Fruit fly (Drosophila melanogaster) whole organism, embryonic: ENCODE measurements around the gene Col4a1.

Experiments
- Bgb ChIP-seq: fragments of 200-800 bp; sonication (Bioruptor generic); IDR thresholded peaks from 2 replicates; pipeline ENCODE4 v1.3.6; 2022; ENCODE audit warnings: missing biosample characterization, missing genetic modification characterization; ENCODE audit not compliant: partially characterized antibody
- CG11504 ChIP-seq: fragments of 200-800 bp; sonication (Bioruptor generic); optimal IDR thresholded peaks from 3 replicates; lab custom pipeline; 2019; ENCODE audit warnings: missing biosample characterization, mild to moderate bottlenecking, missing genetic modification characterization, moderate library complexity
- CG12236 ChIP-seq: fragments of 200-800 bp; sonication (Bioruptor generic); optimal IDR thresholded peaks from 2 replicates; lab custom pipeline; 2016; ENCODE audit warnings: missing biosample characterization, missing genetic modification characterization
- CG12769 ChIP-seq: fragments of 200-800 bp; sonication (Bioruptor generic); optimal IDR thresholded peaks from 2 replicates; lab custom pipeline; 2019; ENCODE audit warnings: missing biosample characterization, mild to moderate bottlenecking, missing genetic modification characterization, moderate library complexity
- CG16779 ChIP-seq: fragments of 200-800 bp; sonication (Bioruptor generic); IDR thresholded peaks from 2 replicates; pipeline ENCODE4 v1.3.6; 2022; ENCODE audit warnings: missing biosample characterization, missing genetic modification characterization
- CG17359 ChIP-seq: fragments of 200-800 bp; sonication (Bioruptor generic); optimal IDR thresholded peaks from 3 replicates; lab custom pipeline; 2018; ENCODE audit warnings: missing biosample characterization, mild to moderate bottlenecking, missing genetic modification characterization, moderate library complexity
- CG17612 ChIP-seq: fragments of 200-800 bp; sonication (Bioruptor generic); IDR thresholded peaks from 2 replicates; pipeline ENCODE4 v1.3.6; 2022; ENCODE audit warnings: missing biosample characterization, missing genetic modification characterization
- CG18764 ChIP-seq: fragments of 200-800 bp; sonication (Bioruptor generic); optimal IDR thresholded peaks from 3 replicates; lab custom pipeline; 2016; ENCODE audit warnings: missing biosample characterization, missing genetic modification characterization
- CG2678 ChIP-seq: fragments of 200-800 bp; sonication (Bioruptor generic); optimal IDR thresholded peaks from 3 replicates; lab custom pipeline; 2019; ENCODE audit warnings: missing biosample characterization, mild to moderate bottlenecking, missing genetic modification characterization, moderate library complexity
- CG2889 ChIP-seq: fragments of 200-800 bp; sonication (Bioruptor generic); IDR thresholded peaks from 3 replicates; pipeline ENCODE4 v1.3.6; 2022; ENCODE audit warnings: missing biosample characterization, missing genetic modification characterization
- CG3065 ChIP-seq: fragments of 200-800 bp; sonication (Bioruptor generic); optimal IDR thresholded peaks from 2 replicates; lab custom pipeline; 2016; ENCODE audit warnings: missing biosample characterization, missing genetic modification characterization
- CG3163 ChIP-seq: fragments of 200-800 bp; sonication (Bioruptor generic); optimal IDR thresholded peaks from 3 replicates; lab custom pipeline; 2016; ENCODE audit warnings: missing biosample characterization, missing genetic modification characterization
- CG32532 ChIP-seq: fragments of 200-800 bp; sonication (Bioruptor generic); IDR thresholded peaks from 2 replicates; pipeline ENCODE4 v1.3.6; 2022; ENCODE audit warnings: missing biosample characterization, missing genetic modification characterization
- CG3281 ChIP-seq: fragments of 200-800 bp; sonication (Bioruptor generic); optimal IDR thresholded peaks from 3 replicates; lab custom pipeline; 2017; ENCODE audit warnings: missing biosample characterization, mild to moderate bottlenecking, missing genetic modification characterization
- CG5245 ChIP-seq: fragments of 200-800 bp; sonication (Bioruptor generic); optimal IDR thresholded peaks from 3 replicates; lab custom pipeline; 2016; ENCODE audit warnings: missing biosample characterization, missing genetic modification characterization
- CG6654 ChIP-seq: fragments of 200-800 bp; sonication (Bioruptor generic); optimal IDR thresholded peaks from 2 replicates; lab custom pipeline; 2017; ENCODE audit warnings: missing biosample characterization, mild to moderate bottlenecking, missing genetic modification characterization
- CG6791 ChIP-seq: fragments of 200-800 bp; sonication (Bioruptor generic); IDR thresholded peaks from 3 replicates; pipeline ENCODE4 v1.3.6; 2022; ENCODE audit warnings: missing biosample characterization, missing genetic modification characterization; ENCODE audit not compliant: partially characterized antibody
- CG7556 ChIP-seq: fragments of 200-800 bp; sonication (Bioruptor generic); optimal IDR thresholded peaks from 2 replicates; lab custom pipeline; 2017; ENCODE audit warnings: missing biosample characterization, mild to moderate bottlenecking, missing genetic modification characterization
- CG8089 ChIP-seq: fragments of 200-800 bp; sonication (Bioruptor generic); optimal IDR thresholded peaks from 3 replicates; lab custom pipeline; 2016; ENCODE audit warnings: missing biosample characterization, missing genetic modification characterization
- ERR ChIP-seq: fragments of 200-800 bp; sonication (Bioruptor generic); optimal IDR thresholded peaks from 2 replicates; lab custom pipeline; 2016; ENCODE audit warnings: missing biosample characterization, missing genetic modification characterization
- Eip74EF ChIP-seq, 2 experiments: fragments of 200-800 bp in 1 of 2; fragments of >200 bp in 1 of 2; sonication (Bioruptor generic) in 1 of 2; optimal IDR thresholded peaks; 2 replicates each; lab custom pipeline; 2017 to 2019; ENCODE audit warnings: missing biosample characterization in 2 of 2, missing genetic modification characterization in 2 of 2, mild to moderate bottlenecking in 1 of 2, moderate library complexity in 1 of 2
- Ets65A ChIP-seq: fragments of 200-800 bp; sonication (Bioruptor generic); peaks from one replicate; lab custom pipeline; 2016; ENCODE audit warnings: missing biosample characterization, missing genetic modification characterization
- HLH3B ChIP-seq: fragments of 200-800 bp; sonication (Bioruptor generic); IDR thresholded peaks from 2 replicates; pipeline ENCODE4 v1.3.6; 2022; ENCODE audit warnings: missing biosample characterization, missing genetic modification characterization
- Hr39 ChIP-seq: fragments of >200 bp; optimal IDR thresholded peaks from 2 replicates; lab custom pipeline; 2017
- MBD-R2 ChIP-seq: fragments of 200-800 bp; sonication (Bioruptor generic); IDR thresholded peaks from 2 replicates; pipeline ENCODE4 v1.3.6; 2022; ENCODE audit warnings: missing biosample characterization, missing genetic modification characterization
- MTF-1 ChIP-seq: fragments of 200-800 bp; sonication (Bioruptor generic); optimal IDR thresholded peaks from 2 replicates; lab custom pipeline; 2018; ENCODE audit warnings: missing biosample characterization, mild to moderate bottlenecking, missing genetic modification characterization, borderline replicate concordance
- Med ChIP-seq: fragments of 200-800 bp; sonication (Bioruptor generic); peaks from one replicate; lab custom pipeline; 2016; ENCODE audit warnings: missing biosample characterization, missing genetic modification characterization, mild to moderate bottlenecking, inconsistent platforms, moderate library complexity
- Oli ChIP-seq: fragments of 200-800 bp; sonication (Bioruptor generic); optimal IDR thresholded peaks from 2 replicates; lab custom pipeline; 2018; ENCODE audit warnings: missing biosample characterization, mild to moderate bottlenecking, missing genetic modification characterization, moderate library complexity
- Poxn ChIP-seq: fragments of 200-800 bp; sonication (Bioruptor generic); IDR thresholded peaks from 2 replicates; pipeline ENCODE4 v1.3.6; 2022; ENCODE audit warnings: missing biosample characterization, missing genetic modification characterization
- Trl ChIP-seq, 3 experiments: fragments of >200 bp in 2 of 3; fragments of 200-800 bp in 1 of 3; sonication (Bioruptor generic) in 1 of 3; optimal IDR thresholded peaks; 2 replicates in 1 of 3; 3 replicates in 2 of 3; lab custom pipeline; 2016 to 2017; ENCODE audit warnings: missing biosample characterization in 1 of 3, missing genetic modification characterization in 1 of 3
- abd-A ChIP-seq: fragments of 200-800 bp; sonication (Bioruptor generic); optimal IDR thresholded peaks from 3 replicates; lab custom pipeline; 2019; ENCODE audit warnings: missing biosample characterization, mild to moderate bottlenecking, missing genetic modification characterization, moderate library complexity
- cad ChIP-seq: fragments of >200 bp; optimal IDR thresholded peaks from 2 replicates; lab custom pipeline; 2017; ENCODE audit warnings: missing biosample characterization, missing genetic modification characterization
- chm ChIP-seq: fragments of 200-800 bp; sonication (Bioruptor generic); IDR thresholded peaks from 2 replicates; pipeline ENCODE4 v1.3.6; 2022; ENCODE audit warnings: missing biosample characterization, missing genetic modification characterization
- chn ChIP-seq: fragments of 200-800 bp; sonication (Bioruptor generic); optimal IDR thresholded peaks from 2 replicates; lab custom pipeline; 2016; ENCODE audit warnings: missing biosample characterization, missing genetic modification characterization
- crp ChIP-seq, 2 experiments: fragments of 200-800 bp; sonication (Bioruptor generic); optimal IDR thresholded peaks; 2 replicates in 1 of 2; 3 replicates in 1 of 2; lab custom pipeline; 2017; ENCODE audit warnings: missing biosample characterization in 2 of 2, missing genetic modification characterization in 2 of 2, mild to moderate bottlenecking in 1 of 2, moderate library complexity in 1 of 2
- dysf ChIP-seq: fragments of 200-800 bp; sonication (Bioruptor generic); IDR thresholded peaks from 3 replicates; pipeline ENCODE4 v1.3.6; 2022; ENCODE audit warnings: missing biosample characterization, missing genetic modification characterization
- jing ChIP-seq: fragments of 200-800 bp; sonication (Bioruptor generic); optimal IDR thresholded peaks from 2 replicates; lab custom pipeline; 2018; ENCODE audit warnings: missing biosample characterization, mild to moderate bottlenecking, missing genetic modification characterization
- klu ChIP-seq: fragments of 200-800 bp; sonication (Bioruptor generic); IDR thresholded peaks from 2 replicates; pipeline ENCODE4 v1.3.6; 2022; ENCODE audit warnings: missing biosample characterization, missing genetic modification characterization
- lab ChIP-seq: fragments of 200-800 bp; sonication (Bioruptor generic); optimal IDR thresholded peaks from 3 replicates; lab custom pipeline; 2017; ENCODE audit warnings: missing biosample characterization, missing genetic modification characterization, mild to moderate bottlenecking, moderate library complexity, missing genetic modification reagents
- lola ChIP-seq, 3 experiments: fragments of >200 bp in 2 of 3; fragments of 200-800 bp in 1 of 3; sonication (Bioruptor generic) in 1 of 3; optimal IDR thresholded peaks; 2 replicates each; lab custom pipeline; 2017 to 2019; ENCODE audit warnings: missing biosample characterization in 3 of 3, missing genetic modification characterization in 3 of 3, mild to moderate bottlenecking in 1 of 3, moderate library complexity in 1 of 3
- ro ChIP-seq: fragments of 200-800 bp; sonication (Bioruptor generic); IDR thresholded peaks from 2 replicates; pipeline ENCODE4 v1.3.6; 2022; ENCODE audit warnings: missing biosample characterization, missing genetic modification characterization
- sc ChIP-seq, 3 experiments: fragments of >200 bp in 2 of 3; fragments of 200-800 bp in 1 of 3; sonication (Bioruptor generic) in 1 of 3; optimal IDR thresholded peaks; 2 replicates in 2 of 3; 3 replicates in 1 of 3; lab custom pipeline; 2017; ENCODE audit warnings: mild to moderate bottlenecking in 1 of 3, missing biosample characterization in 1 of 3, missing genetic modification characterization in 1 of 3, missing genetic modification reagents in 1 of 3
- sisA ChIP-seq: fragments of 200-800 bp; sonication (Bioruptor generic); IDR thresholded peaks from 2 replicates; pipeline ENCODE4 v1.3.6; 2022; ENCODE audit warnings: missing biosample characterization, missing genetic modification characterization
- twi ChIP-seq: fragments of 200-800 bp; optimal IDR thresholded peaks from 2 replicates; lab custom pipeline; 2019; ENCODE audit warnings: missing biosample characterization, mild to moderate bottlenecking, missing genetic modification characterization, moderate library complexity

The Col4a1 gene

DNA sequence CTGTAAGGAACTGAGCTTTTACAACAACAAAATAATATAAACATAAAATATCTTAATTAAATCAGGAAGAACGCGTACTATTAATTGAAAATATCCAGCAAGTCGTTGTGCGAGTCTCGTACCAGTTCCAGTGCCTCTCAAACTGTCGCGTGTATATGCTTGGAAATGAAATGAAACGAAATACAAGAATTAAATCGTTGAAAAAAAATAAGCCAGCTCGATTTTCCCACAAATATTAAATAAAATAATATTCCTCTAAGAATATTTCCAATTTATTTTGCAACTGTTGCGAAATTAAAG, 350 bp downstream of the Col4a1 start:
- TF ChIP-seq lab (GFP tag; lab: Kevin White, UChicago) (no peak), CG7556 (GFP tag; lab: Kevin White, UChicago) (no peak), CG6654 (GFP tag; lab: Kevin White, UChicago) (peak; percentile 74), jing (GFP tag; lab: Kevin White, UChicago) (no peak), Med (GFP tag; lab: Kevin White, UChicago) (no peak), CG5245 (GFP tag; lab: Kevin White, UChicago) (no peak), cad (GFP tag; lab: Kevin White, UChicago) (peak; percentile 55), crp (GFP tag; optimal IDR thresholded peaks at IDR 0.05; lab: Kevin White, UChicago) (no peak)

- TF ChIP-seq twi (no peak), Trl (optimal IDR thresholded peaks at IDR 0.05; lab: Kevin White, UChicago) (peak in 1 of 2 experiments; percentile 26), Trl (GFP tag; optimal IDR thresholded peaks at IDR 0.05; lab: Kevin White, UChicago) (no peak), CG3163 (peak; percentile 49)
These were observed 1.1 kb downstream of the Col4a1 start for dm6 chr2L:5030535-5030934.

dm6 chr2L:5031399-5031798, 2.0 kb downstream of the Col4a1 start:
- TF ChIP-seq ERR (GFP tag; lab: Kevin White, UChicago) (no peak), Ets65A (GFP tag; lab: Kevin White, UChicago) (peak; percentile 92), Med (GFP tag; lab: Kevin White, UChicago) (peak; percentile 32)

DNA sequence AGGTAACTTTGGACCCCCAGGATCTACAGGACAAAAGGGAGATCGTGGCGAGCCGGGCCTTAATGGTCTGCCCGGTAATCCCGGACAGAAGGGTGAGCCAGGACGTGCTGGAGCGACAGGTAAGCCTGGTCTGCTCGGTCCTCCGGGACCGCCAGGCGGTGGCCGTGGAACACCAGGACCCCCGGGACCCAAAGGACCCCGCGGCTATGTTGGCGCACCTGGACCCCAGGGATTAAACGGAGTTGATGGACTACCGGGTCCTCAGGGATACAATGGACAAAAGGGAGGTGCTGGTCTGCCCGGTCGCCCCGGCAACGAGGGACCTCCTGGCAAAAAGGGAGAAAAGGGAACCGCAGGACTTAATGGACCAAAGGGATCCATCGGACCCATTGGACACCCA, 2.5 kb downstream of the Col4a1 start:
- TF ChIP-seq Hr39 (lab: Kevin White, UChicago) = peak; percentile 53
- no peak for TF ChIP-seq sc (optimal IDR thresholded peaks at IDR 0.05; lab: Kevin White, UChicago)
- no peak for TF ChIP-seq sc (GFP tag; optimal IDR thresholded peaks at IDR 0.05; lab: Kevin White, UChicago)

DNA sequence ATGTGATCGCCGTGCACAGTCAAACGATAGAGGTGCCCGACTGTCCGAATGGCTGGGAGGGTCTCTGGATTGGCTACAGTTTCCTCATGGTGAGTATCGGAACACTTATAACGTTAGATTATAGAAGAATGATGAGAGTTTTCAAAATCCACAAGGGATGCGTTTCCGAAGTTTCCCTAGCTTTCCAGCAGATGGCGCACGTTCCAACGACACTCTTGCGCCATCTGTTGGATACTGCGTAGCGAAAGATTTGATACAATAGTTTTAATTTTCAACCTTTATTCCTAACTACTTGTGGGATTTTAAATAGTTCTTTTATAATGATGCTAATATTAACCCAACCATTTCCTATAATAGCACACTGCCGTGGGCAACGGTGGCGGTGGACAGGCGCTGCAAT, 6.7 kb downstream of the Col4a1 start:
- TF ChIP-seq Oli (tag; lab: Kevin White, UChicago) (no peak), CG6791 (GFP tag; lab: Robert Waterston, UW) (0 out of 3 replicates have a peak, but pooled peaks have one; percentile 5), CG17359 (tag; lab: Kevin White, UChicago) (no peak), CG16779 (GFP tag; lab: Robert Waterston, UW) (no peak), CG3281 (GFP tag; lab: Kevin White, UChicago) (no peak), Eip74EF (GFP tag; optimal IDR thresholded peaks at IDR 0.05; lab: Kevin White, UChicago) (no peak), CG12769 (tag; lab: Kevin White, UChicago) (no peak), MTF-1 (GFP tag; lab: Kevin White, UChicago) (no peak), Poxn (GFP tag; lab: Robert Waterston, UW) (no peak), abd-A (no peak), CG11504 (tag; lab: Kevin White, UChicago) (no peak), CG8089 (GFP tag; lab: Kevin White, UChicago) (no peak), CG2889 (GFP tag; lab: Robert Waterston, UW) (no peak), CG32532 (GFP tag; lab: Robert Waterston, UW) (no peak; the same call in 1 of the 2 replicates), HLH3B (GFP tag; lab: Robert Waterston, UW) (peak; percentile 11; the same call in 1 of the 2 replicates), CG3065 (GFP tag; lab: Kevin White, UChicago) (no peak), lola (GFP tag; optimal IDR thresholded peaks at IDR 0.05; lab: Kevin White, UChicago) (no peak), CG2678 (no peak), Bgb (GFP tag; lab: Robert Waterston, UW) (no peak), CG18764 (GFP tag; lab: Kevin White, UChicago) (no peak), chn (GFP tag; lab: Kevin White, UChicago) (no peak), chm (GFP tag; lab: Robert Waterston, UW) (no peak; the same call in 1 of the 2 replicates), CG17612 (no peak), klu (GFP tag; lab: Robert Waterston, UW) (no peak), dysf (GFP tag; lab: Robert Waterston, UW) (no peak), MBD-R2 (no peak), sisA (GFP tag; lab: Robert Waterston, UW) (0 out of 2 replicates have a peak, but pooled peaks have one; percentile 26), ro (GFP tag; lab: Robert Waterston, UW) (no peak), CG12236 (GFP tag; lab: Kevin White, UChicago) (no peak)
